Worm (Caenorhabditis elegans): ENCODE measurements around the gene F14F9.3.

ce11 chrV:5146394-5146793, 8.4 kb downstream of the F14F9.3 start, which contains the start of gene F14F9.6:
- TF ChIP-seq skn-1 (tag; optimal IDR thresholded peaks at IDR 0.05) (no peak), nfya-1 (tag; optimal IDR thresholded peaks at IDR 0.05; ENCODE audit: insufficient read depth) (no peak), nhr-237 (tag; optimal IDR thresholded peaks at IDR 0.05) (no peak), nhr-77 (tag; optimal IDR thresholded peaks at IDR 0.05) (no peak), unc-62 (GFP tag; optimal IDR thresholded peaks at IDR 0.05) (no peak)

Measured in whole organism, L3 larva.